Fruit fly (Drosophila melanogaster) whole organism, wandering third instar larva: Measurements from ENCODE around the gene CG15283.

ENCODE experiments used
- Abd-B ChIP-seq: fragments of >200 bp; optimal IDR thresholded peaks from 2 replicates; lab custom pipeline; 2017; ENCODE audit warnings: missing biosample characterization, missing genetic modification characterization
- CG32264 ChIP-seq: fragments of 200-800 bp; sonication (Bioruptor generic); optimal IDR thresholded peaks from 2 replicates; lab custom pipeline; 2016; ENCODE audit warnings: missing biosample characterization, missing genetic modification characterization
- CG9705 ChIP-seq: fragments of 200-800 bp; sonication (Bioruptor generic); optimal IDR thresholded peaks from 2 replicates; lab custom pipeline; 2018; ENCODE audit warnings: missing biosample characterization, mild to moderate bottlenecking, missing genetic modification characterization
- CrebA ChIP-seq: fragments of 200-800 bp; sonication (Bioruptor generic); optimal IDR thresholded peaks from 2 replicates; lab custom pipeline; 2016; ENCODE audit warnings: missing biosample characterization, mild to moderate bottlenecking, missing genetic modification characterization, borderline replicate concordance
- Dfd ChIP-seq: fragments of >200 bp; optimal IDR thresholded peaks from 2 replicates; lab custom pipeline; 2017; ENCODE audit warnings: missing biosample characterization, missing genetic modification characterization
- Dif ChIP-seq: fragments of 200-275, 200-300 bp; sonication (Bioruptor generic); optimal IDR thresholded peaks from 2 replicates; lab custom pipeline; 2018; ENCODE audit warnings: missing biosample characterization, missing genetic modification characterization; ENCODE audit not compliant: partially characterized antibody
- GATAd ChIP-seq: sonication (Bioruptor generic); optimal IDR thresholded peaks from 2 replicates; lab custom pipeline; 2016; ENCODE audit warnings: missing biosample characterization, missing genetic modification characterization
- HLH106 ChIP-seq: fragments of 200-800 bp; optimal IDR thresholded peaks from 3 replicates; lab custom pipeline; 2019; ENCODE audit warnings: missing biosample characterization, mild to moderate bottlenecking, missing genetic modification characterization, moderate library complexity
- Hnf4 ChIP-seq: fragments of 200-800 bp; sonication (Bioruptor generic); optimal IDR thresholded peaks from 2 replicates; lab custom pipeline; 2016; ENCODE audit warnings: missing biosample characterization, mild to moderate bottlenecking, missing genetic modification characterization
- Hr78 ChIP-seq: fragments of >200 bp; optimal IDR thresholded peaks from 2 replicates; lab custom pipeline; 2017; ENCODE audit warnings: missing biosample characterization, missing genetic modification characterization
- Hr83 ChIP-seq: fragments of 200-300 bp; sonication (Bioruptor generic); optimal IDR thresholded peaks from 2 replicates; lab custom pipeline; 2016; ENCODE audit warnings: missing biosample characterization, mild to moderate bottlenecking, missing genetic modification characterization, moderate library complexity; ENCODE audit not compliant: poor library complexity, severe bottlenecking
- Jra ChIP-seq: sonication (Bioruptor generic); optimal IDR thresholded peaks from 2 replicates; lab custom pipeline; 2016; ENCODE audit warnings: missing biosample characterization, missing genetic modification characterization
- Mio ChIP-seq: sonication (Bioruptor generic); optimal IDR thresholded peaks from 2 replicates; lab custom pipeline; 2016; ENCODE audit warnings: missing biosample characterization, missing genetic modification characterization
- Myc ChIP-seq: fragments of >200 bp; optimal IDR thresholded peaks from 2 replicates; lab custom pipeline; 2017
- N ChIP-seq: fragments of >200 bp; optimal IDR thresholded peaks from 2 replicates; lab custom pipeline; 2018; ENCODE audit warnings: missing biosample characterization, missing external identifiers, missing genetic modification characterization
- OdsH ChIP-seq: fragments of 200-800 bp; sonication (Bioruptor generic); optimal IDR thresholded peaks from 2 replicates; lab custom pipeline; 2016; ENCODE audit warnings: missing biosample characterization, mild to moderate bottlenecking, missing genetic modification characterization
- Rel ChIP-seq, 2 experiments: fragments of 200-800 bp; sonication (Bioruptor generic) in 1 of 2; optimal IDR thresholded peaks; 2 replicates in 1 of 2; 3 replicates in 1 of 2; lab custom pipeline; 2016 to 2019; ENCODE audit warnings: mild to moderate bottlenecking in 2 of 2, missing biosample characterization in 2 of 2, missing genetic modification characterization in 2 of 2, moderate library complexity in 1 of 2
- Sp1 ChIP-seq: fragments of 200-800 bp; sonication (Bioruptor generic); optimal IDR thresholded peaks from 3 replicates; lab custom pipeline; 2019; ENCODE audit warnings: missing biosample characterization, mild to moderate bottlenecking, missing genetic modification characterization, moderate library complexity
- Vsx2 ChIP-seq: fragments of 200-300, 225-300 bp; sonication (Bioruptor generic); optimal IDR thresholded peaks from 2 replicates; lab custom pipeline; 2018; ENCODE audit warnings: missing biosample characterization, missing genetic modification characterization; ENCODE audit not compliant: partially characterized antibody
- br ChIP-seq: fragments of 200-800 bp; sonication (Bioruptor generic); optimal IDR thresholded peaks from 2 replicates; lab custom pipeline; 2016; ENCODE audit warnings: missing biosample characterization, missing genetic modification characterization
- brk ChIP-seq: fragments of 200-800 bp; sonication (Bioruptor generic); optimal IDR thresholded peaks from 2 replicates; lab custom pipeline; 2016; ENCODE audit warnings: missing biosample characterization, mild to moderate bottlenecking, missing genetic modification characterization
- dl ChIP-seq, 2 experiments: fragments of 175-275, 200-275 bp in 1 of 2; fragments of 200-275 bp in 1 of 2; sonication (Bioruptor generic); optimal IDR thresholded peaks; lab custom pipeline; 2018; ENCODE audit warnings: mild to moderate bottlenecking in 2 of 2, missing biosample characterization in 2 of 2, missing genetic modification characterization in 2 of 2, moderate library complexity in 2 of 2; ENCODE audit not compliant: partially characterized antibody in 2 of 2, insufficient read depth in 1 of 2
- dmrt93B ChIP-seq: fragments of 200-800 bp; sonication (Bioruptor generic); optimal IDR thresholded peaks from 2 replicates; lab custom pipeline; 2018; ENCODE audit warnings: missing biosample characterization, mild to moderate bottlenecking, missing genetic modification characterization
- dsf ChIP-seq: sonication (Bioruptor generic); optimal IDR thresholded peaks from 2 replicates; lab custom pipeline; 2016; ENCODE audit warnings: missing biosample characterization, missing genetic modification characterization, borderline replicate concordance
- ey ChIP-seq: fragments of 200-800 bp; sonication (Bioruptor generic); optimal IDR thresholded peaks from 2 replicates; lab custom pipeline; 2016; ENCODE audit warnings: missing biosample characterization, missing genetic modification characterization
- foxo ChIP-seq, 2 experiments: fragments of 200-800 bp; sonication (Bioruptor generic); optimal IDR thresholded peaks; 2 replicates in 1 of 2; 3 replicates in 1 of 2; lab custom pipeline; 2016 to 2017; ENCODE audit warnings: missing biosample characterization in 2 of 2, missing genetic modification characterization in 2 of 2
- fru ChIP-seq: fragments of 200-800 bp; sonication (Bioruptor generic); optimal IDR thresholded peaks from 3 replicates; lab custom pipeline; 2016; ENCODE audit warnings: missing biosample characterization, mild to moderate bottlenecking, missing genetic modification characterization
- h ChIP-seq: fragments of 200-800 bp; sonication (Bioruptor generic); optimal IDR thresholded peaks from 3 replicates; lab custom pipeline; 2016; ENCODE audit warnings: missing biosample characterization, mild to moderate bottlenecking, missing genetic modification characterization
- jim ChIP-seq: fragments of 175-275, 200-325 bp; sonication (Bioruptor generic); optimal IDR thresholded peaks from 2 replicates; lab custom pipeline; 2016; ENCODE audit warnings: missing biosample characterization, mild to moderate bottlenecking, missing genetic modification characterization
- lola ChIP-seq: fragments of >200 bp; optimal IDR thresholded peaks from 2 replicates; lab custom pipeline; 2017; ENCODE audit warnings: missing biosample characterization, missing genetic modification characterization
- pan ChIP-seq: fragments of >200 bp; optimal IDR thresholded peaks from 2 replicates; lab custom pipeline; 2017
- psq ChIP-seq: fragments of 200-800 bp; sonication (Bioruptor generic); optimal IDR thresholded peaks from 3 replicates; lab custom pipeline; 2017; ENCODE audit warnings: missing biosample characterization, mild to moderate bottlenecking, missing genetic modification characterization, moderate library complexity
- rgr ChIP-seq: fragments of 200-800 bp; sonication (Bioruptor generic); optimal IDR thresholded peaks from 3 replicates; lab custom pipeline; 2016; ENCODE audit warnings: missing biosample characterization, mild to moderate bottlenecking, missing genetic modification characterization
- sage ChIP-seq: fragments of 200-800 bp; sonication (Bioruptor generic); optimal IDR thresholded peaks from 2 replicates; lab custom pipeline; 2016; ENCODE audit warnings: missing biosample characterization, mild to moderate bottlenecking, missing genetic modification characterization
- sv ChIP-seq: fragments of 200-800 bp; sonication (Bioruptor generic); optimal IDR thresholded peaks from 3 replicates; lab custom pipeline; 2016; ENCODE audit warnings: missing biosample characterization, missing genetic modification characterization
- tai ChIP-seq: sonication (Bioruptor generic); optimal IDR thresholded peaks from 2 replicates; lab custom pipeline; 2016; ENCODE audit warnings: missing biosample characterization, missing genetic modification characterization
- usp ChIP-seq: fragments of >200 bp; optimal IDR thresholded peaks from 2 replicates; lab custom pipeline; 2017; ENCODE audit warnings: missing biosample characterization, missing genetic modification characterization
- woc ChIP-seq: sonication (Bioruptor generic); optimal IDR thresholded peaks from 2 replicates; lab custom pipeline; 2016; ENCODE audit warnings: missing biosample characterization, mild to moderate bottlenecking, missing genetic modification characterization

Gene CG15283

DNA sequence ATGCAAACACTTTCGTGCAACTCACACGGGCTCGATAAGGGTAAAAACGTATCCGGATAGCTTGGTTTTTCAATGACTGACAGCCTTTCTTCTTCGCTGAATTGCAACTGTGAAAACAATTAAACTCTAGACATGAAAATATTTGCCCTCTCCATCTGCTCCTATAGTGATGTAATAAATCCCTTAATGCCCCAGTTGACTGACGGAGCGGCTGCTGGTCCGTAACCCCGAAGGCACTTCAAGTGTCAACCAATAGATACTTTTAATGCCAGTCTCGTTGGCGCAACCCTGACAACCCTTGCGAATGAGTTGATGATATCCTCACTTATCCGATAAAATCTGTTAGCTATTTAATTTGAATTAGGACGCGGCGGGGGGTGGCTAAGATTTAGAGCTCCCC is 13.6 kb upstream of the CG15283 start:
- TF ChIP-seq Hr78 (no peak), Rel (GFP tag; optimal IDR thresholded peaks at IDR 0.05; lab: Kevin White, UChicago) (no peak), Rel (tag; optimal IDR thresholded peaks at IDR 0.05; lab: Kevin White, UChicago) (no peak), pan (lab: Kevin White, UChicago) (no peak), Dfd (GFP tag; lab: Kevin White, UChicago) (no peak)

DNA sequence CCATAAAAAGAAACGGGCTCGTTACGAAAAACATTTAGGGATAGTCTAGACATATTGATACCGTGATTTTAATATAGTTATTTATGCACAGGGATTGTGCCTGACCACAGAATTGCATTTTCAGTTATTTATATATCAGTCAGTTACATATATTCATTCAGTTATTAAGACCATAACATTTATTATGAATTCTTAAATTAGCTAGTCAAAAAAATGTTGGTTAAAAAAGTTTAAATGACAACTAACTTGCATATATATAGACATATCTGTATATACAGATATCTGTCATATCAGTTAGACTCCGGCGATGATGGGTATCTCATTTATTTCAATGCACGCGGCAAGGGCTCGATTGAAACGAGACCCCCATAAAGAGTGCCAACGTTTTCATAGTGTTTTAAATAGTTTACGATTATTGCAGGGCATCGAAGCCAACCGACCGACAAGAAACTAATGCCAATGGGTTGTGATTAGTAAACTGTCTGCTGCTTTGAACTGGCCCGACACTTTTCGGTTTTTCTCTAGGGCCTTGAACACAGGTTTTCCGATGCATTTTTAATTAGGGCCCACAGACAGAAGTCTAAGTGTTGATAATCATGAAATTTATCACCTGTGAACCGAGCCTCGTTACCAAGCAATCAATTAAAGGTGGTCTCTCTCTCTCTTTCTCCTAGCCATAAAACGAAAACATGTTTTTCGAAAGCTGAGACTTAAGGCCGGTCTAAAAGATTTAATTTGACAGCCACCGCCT is 12.1 kb upstream of the CG15283 start:
- TF ChIP-seq Mio (GFP tag; lab: Kevin White, UChicago) (no peak), fru (GFP tag; lab: Kevin White, UChicago) (no peak), brk (GFP tag; lab: Kevin White, UChicago) (no peak), Myc (lab: Kevin White, UChicago) (no peak), usp (GFP tag; lab: Kevin White, UChicago) (no peak), lola (GFP tag; lab: Kevin White, UChicago) (no peak), dsf (GFP tag; lab: Kevin White, UChicago) (no peak), rgr (no peak), dmrt93B (GFP tag; lab: Kevin White, UChicago) (no peak), Hr78 (no peak), Vsx2 (GFP tag; lab: Kevin White, UChicago) (no peak), N (GFP tag; lab: Kevin White, UChicago) (no peak), dl (GFP tag; optimal IDR thresholded peaks at IDR 0.05; lab: Kevin White, UChicago; ENCODE audit: insufficient read depth in 1 of 2, partially characterized antibody in 2 of 2) (no peak), CG9705 (GFP tag; lab: Kevin White, UChicago) (no peak), pan (lab: Kevin White, UChicago) (no peak)

DNA sequence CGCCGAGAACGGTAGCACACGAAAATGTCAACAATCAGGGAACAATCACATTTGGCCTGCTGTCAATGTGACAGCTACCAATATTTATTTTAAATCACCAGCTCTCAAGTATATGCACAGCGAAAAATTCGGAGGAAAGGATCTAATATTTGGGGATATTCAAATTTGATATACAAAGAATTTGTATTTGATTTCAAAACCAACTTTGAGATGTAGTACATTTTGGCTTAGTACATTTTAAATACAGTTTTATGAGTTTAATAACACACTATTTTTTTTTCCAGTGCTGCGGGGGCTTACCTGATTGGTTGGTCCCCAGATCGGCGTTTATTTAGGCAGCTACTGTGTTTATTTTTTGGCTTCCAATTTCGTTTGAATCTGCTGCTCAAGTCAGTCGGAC is 10.3 kb upstream of the CG15283 start:
- TF ChIP-seq dsf (GFP tag; lab: Kevin White, UChicago) (no peak), Hr78 (no peak), dmrt93B (GFP tag; lab: Kevin White, UChicago) (peak; percentile 53), Sp1 (GFP tag; lab: Kevin White, UChicago) (peak; percentile 82), N (GFP tag; lab: Kevin White, UChicago) (no peak), HLH106 (tag; lab: Kevin White, UChicago) (peak; percentile 82), Myc (lab: Kevin White, UChicago) (no peak), sv (GFP tag; lab: Kevin White, UChicago) (peak; percentile 83), GATAd (no peak), dl (GFP tag; optimal IDR thresholded peaks at IDR 0.05; lab: Kevin White, UChicago; ENCODE audit: insufficient read depth in 1 of 2, partially characterized antibody in 2 of 2) (no peak), CrebA (GFP tag; lab: Kevin White, UChicago) (no peak), br (GFP tag; lab: Kevin White, UChicago) (peak; percentile 88), pan (lab: Kevin White, UChicago) (no peak), usp (GFP tag; lab: Kevin White, UChicago) (no peak), psq (GFP tag; lab: Kevin White, UChicago) (peak; percentile 80), Mio (GFP tag; lab: Kevin White, UChicago) (no peak), OdsH (GFP tag; lab: Kevin White, UChicago) (peak; percentile 88), Dfd (GFP tag; lab: Kevin White, UChicago) (no peak), Jra (GFP tag; lab: Kevin White, UChicago) (peak; percentile 67), Dif (GFP tag; lab: Kevin White, UChicago) (no peak), jim (GFP tag; lab: Kevin White, UChicago) (no peak), woc (peak; percentile 67), Abd-B (GFP tag; lab: Kevin White, UChicago) (no peak), Hnf4 (GFP tag; lab: Kevin White, UChicago) (peak; percentile 87), lola (GFP tag; lab: Kevin White, UChicago) (no peak), foxo (GFP tag; optimal IDR thresholded peaks at IDR 0.05; lab: Kevin White, UChicago) (peak in 1 of 2 experiments; percentile 90), CG9705 (GFP tag; lab: Kevin White, UChicago) (peak; percentile 26), ey (GFP tag; lab: Kevin White, UChicago) (peak; percentile 87), Hr83 (no peak), sage (GFP tag; lab: Kevin White, UChicago) (peak; percentile 47), Vsx2 (GFP tag; lab: Kevin White, UChicago) (no peak), CG32264 (peak; percentile 69), fru (GFP tag; lab: Kevin White, UChicago) (peak; percentile 88), tai (peak; percentile 75), h (GFP tag; lab: Kevin White, UChicago) (peak; percentile 91), brk (GFP tag; lab: Kevin White, UChicago) (peak; percentile 64), rgr (peak; percentile 86), Rel (GFP tag; optimal IDR thresholded peaks at IDR 0.05; lab: Kevin White, UChicago) (peak; percentile 9), Rel (tag; optimal IDR thresholded peaks at IDR 0.05; lab: Kevin White, UChicago) (peak; percentile 55)
